Worm (Caenorhabditis elegans): ENCODE measurements around the gene C29G2.6.

DNA sequence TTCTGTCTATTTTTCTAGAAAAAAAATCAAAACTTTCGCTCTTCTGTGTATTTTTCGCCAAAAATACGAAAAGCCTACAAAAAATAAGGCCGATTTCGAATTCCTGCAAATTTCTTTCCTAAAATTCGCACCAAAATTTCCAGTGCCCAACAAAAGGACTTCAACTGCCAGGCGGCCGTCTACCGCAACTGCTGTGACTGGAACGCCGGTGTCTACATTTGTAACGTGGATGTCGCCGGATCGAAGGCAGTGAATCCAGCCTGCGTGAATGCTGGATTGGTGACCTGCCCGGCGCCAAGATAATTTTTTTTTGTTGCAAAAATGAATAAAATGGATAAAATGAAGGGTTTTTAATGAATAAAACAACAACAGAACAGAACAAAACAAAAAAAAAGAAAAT, 16.1 kb upstream of the C29G2.6 start:
- no peak for TF ChIP-seq nhr-28 (tag; optimal IDR thresholded peaks at IDR 0.05)
- no peak for TF ChIP-seq jun-1 (tag; optimal IDR thresholded peaks at IDR 0.05)
- no peak for TF ChIP-seq elt-3 (tag; optimal IDR thresholded peaks at IDR 0.05)

All from whole organism, L3 larva.